Fruit fly (Drosophila melanogaster) whole organism, embryonic: ENCODE data around the gene CG17777.

Experiments
- Antp ChIP-seq: fragments of 200-800 bp; sonication (Bioruptor generic); optimal IDR thresholded peaks from 3 replicates; lab custom pipeline; 2016; ENCODE audit warnings: missing biosample characterization, missing genetic modification characterization
- Blimp-1 ChIP-seq: fragments of 200-800 bp; sonication (Bioruptor generic); optimal IDR thresholded peaks from 3 replicates; lab custom pipeline; 2018; ENCODE audit warnings: missing biosample characterization, missing genetic modification characterization, mild to moderate bottlenecking, moderate library complexity, missing genetic modification reagents
- CG10147 ChIP-seq: fragments of 200-800 bp; sonication (Bioruptor generic); optimal IDR thresholded peaks from 2 replicates; lab custom pipeline; 2019; ENCODE audit warnings: missing biosample characterization, mild to moderate bottlenecking, missing genetic modification characterization, moderate library complexity
- CG1024 ChIP-seq: fragments of 200-800 bp; sonication (Bioruptor generic); IDR thresholded peaks from 2 replicates; pipeline ENCODE4 v1.3.6; 2022; ENCODE audit warnings: missing biosample characterization, missing genetic modification characterization
- CG10366 ChIP-seq: fragments of 200-800 bp; sonication (Bioruptor generic); IDR thresholded peaks from 2 replicates; pipeline ENCODE4 v1.3.6; 2022; ENCODE audit warnings: missing biosample characterization, missing genetic modification characterization
- CG11504 ChIP-seq: fragments of 200-800 bp; sonication (Bioruptor generic); optimal IDR thresholded peaks from 3 replicates; lab custom pipeline; 2019; ENCODE audit warnings: missing biosample characterization, mild to moderate bottlenecking, missing genetic modification characterization, moderate library complexity
- CG11723 ChIP-seq: fragments of 200-800 bp; sonication (Bioruptor generic); optimal IDR thresholded peaks from 2 replicates; lab custom pipeline; 2017; ENCODE audit warnings: missing biosample characterization, mild to moderate bottlenecking, missing genetic modification characterization
- CG1603 ChIP-seq: fragments of 200-800 bp; sonication (Bioruptor generic); optimal IDR thresholded peaks from 2 replicates; lab custom pipeline; 2019; ENCODE audit warnings: missing biosample characterization, mild to moderate bottlenecking, missing genetic modification characterization, moderate library complexity
- CG18619 ChIP-seq: fragments of 200-800 bp; sonication (Bioruptor generic); optimal IDR thresholded peaks from 3 replicates; lab custom pipeline; 2017; ENCODE audit warnings: missing biosample characterization, mild to moderate bottlenecking, missing genetic modification characterization
- CG34376 ChIP-seq: fragments of 200-800 bp; sonication (Bioruptor generic); optimal IDR thresholded peaks from 2 replicates; lab custom pipeline; 2018; ENCODE audit warnings: missing biosample characterization, mild to moderate bottlenecking, missing genetic modification characterization
- CG4328 ChIP-seq: fragments of 200-800 bp; sonication (Bioruptor generic); optimal IDR thresholded peaks from 3 replicates; lab custom pipeline; 2017; ENCODE audit warnings: missing biosample characterization, missing genetic modification reagents, missing genetic modification characterization
- CG4707 ChIP-seq: fragments of 200-800 bp; sonication (Bioruptor generic); optimal IDR thresholded peaks from 2 replicates; lab custom pipeline; 2018; ENCODE audit warnings: missing biosample characterization, mild to moderate bottlenecking, missing genetic modification characterization, moderate library complexity
- CG6272 ChIP-seq: fragments of 200-800 bp; sonication (Bioruptor generic); IDR thresholded peaks from 2 replicates; pipeline ENCODE4 v1.3.6; 2022; ENCODE audit warnings: missing biosample characterization, missing genetic modification characterization
- CG6765 ChIP-seq: fragments of 200-800 bp; sonication (Bioruptor generic); optimal IDR thresholded peaks from 3 replicates; lab custom pipeline; 2017; ENCODE audit warnings: missing biosample characterization, mild to moderate bottlenecking, missing genetic modification characterization
- CG6813 ChIP-seq: fragments of 200-800 bp; sonication (Bioruptor generic); optimal IDR thresholded peaks from 2 replicates; lab custom pipeline; 2017; ENCODE audit warnings: missing biosample characterization, missing genetic modification characterization, mild to moderate bottlenecking, moderate library complexity, missing genetic modification reagents
- CG8388 ChIP-seq: fragments of 200-800 bp; sonication (Bioruptor generic); optimal IDR thresholded peaks from 2 replicates; lab custom pipeline; 2019; ENCODE audit warnings: missing biosample characterization, mild to moderate bottlenecking, missing genetic modification characterization, moderate library complexity
- CG8944 ChIP-seq: fragments of 200-800 bp; sonication (Bioruptor generic); optimal IDR thresholded peaks from 3 replicates; lab custom pipeline; 2016; ENCODE audit warnings: missing biosample characterization, missing genetic modification characterization
- CG9609 ChIP-seq: fragments of 200-800 bp; sonication (Bioruptor generic); optimal IDR thresholded peaks from 3 replicates; lab custom pipeline; 2016; ENCODE audit warnings: missing biosample characterization, missing genetic modification characterization
- CoRest ChIP-seq: fragments of 200-800 bp; sonication (Bioruptor generic); optimal IDR thresholded peaks from 3 replicates; lab custom pipeline; 2018; ENCODE audit warnings: missing biosample characterization, mild to moderate bottlenecking, missing genetic modification characterization, moderate library complexity
- Dref ChIP-seq: fragments of 200-800 bp; sonication (Bioruptor generic); IDR thresholded peaks from 2 replicates; pipeline ENCODE4 v1.3.6; 2022; ENCODE audit warnings: missing biosample characterization, missing genetic modification characterization
- Elba2 ChIP-seq: fragments of 200-800 bp; sonication (Bioruptor generic); optimal IDR thresholded peaks from 3 replicates; lab custom pipeline; 2016; ENCODE audit warnings: missing biosample characterization, missing genetic modification characterization
- HLH4C ChIP-seq: fragments of 200-800 bp; sonication (Bioruptor generic); IDR thresholded peaks from 3 replicates; pipeline ENCODE4 v1.3.6; 2022; ENCODE audit warnings: missing biosample characterization, missing genetic modification characterization; ENCODE audit not compliant: partially characterized antibody
- NC2β ChIP-seq: fragments of 200-800 bp; sonication (Bioruptor generic); optimal IDR thresholded peaks from 2 replicates; lab custom pipeline; 2016; ENCODE audit warnings: missing biosample characterization, missing genetic modification characterization
- Oli ChIP-seq: fragments of 200-800 bp; sonication (Bioruptor generic); optimal IDR thresholded peaks from 2 replicates; lab custom pipeline; 2018; ENCODE audit warnings: missing biosample characterization, mild to moderate bottlenecking, missing genetic modification characterization, moderate library complexity
- TFAM ChIP-seq: fragments of 200-800 bp; sonication (Bioruptor generic); optimal IDR thresholded peaks from 2 replicates; lab custom pipeline; 2017; ENCODE audit warnings: missing biosample characterization, missing genetic modification characterization, inconsistent platforms
- Vsx1 ChIP-seq: fragments of 200-800 bp; sonication (Bioruptor generic); optimal IDR thresholded peaks from 2 replicates; lab custom pipeline; 2017; ENCODE audit warnings: missing biosample characterization, mild to moderate bottlenecking, missing genetic modification characterization, missing genetic modification reagents
- ap ChIP-seq: fragments of 200-800 bp; sonication (Bioruptor generic); IDR thresholded peaks from 2 replicates; pipeline ENCODE4 v1.3.6; 2022; ENCODE audit warnings: missing biosample characterization, missing genetic modification characterization
- ato ChIP-seq: fragments of 200-800 bp; sonication (Bioruptor generic); IDR thresholded peaks from 2 replicates; pipeline ENCODE4 v1.3.6; 2022; ENCODE audit warnings: missing biosample characterization, missing genetic modification characterization; ENCODE audit not compliant: partially characterized antibody
- bcd ChIP-seq: fragments of 200-800 bp; sonication (Bioruptor generic); optimal IDR thresholded peaks from 2 replicates; lab custom pipeline; 2017; ENCODE audit warnings: missing biosample characterization, mild to moderate bottlenecking, missing genetic modification characterization
- esg ChIP-seq: fragments of 200-800 bp; sonication (Bioruptor generic); conservative IDR thresholded peaks from 2 replicates; pipeline ENCODE4 v1.3.6; 2022; ENCODE audit warnings: missing biosample characterization, missing genetic modification characterization
- eyg ChIP-seq: fragments of 200-800 bp; sonication (Bioruptor generic); optimal IDR thresholded peaks from 3 replicates; lab custom pipeline; 2016; ENCODE audit warnings: missing biosample characterization, missing genetic modification characterization
- fu2 ChIP-seq: fragments of 200-800 bp; sonication (Bioruptor generic); optimal IDR thresholded peaks from 2 replicates; lab custom pipeline; 2016; ENCODE audit warnings: missing biosample characterization, missing genetic modification characterization
- gcm ChIP-seq: fragments of 200-800 bp; sonication (Bioruptor generic); optimal IDR thresholded peaks from 2 replicates; lab custom pipeline; 2019; ENCODE audit warnings: missing biosample characterization, mild to moderate bottlenecking, missing genetic modification characterization, moderate library complexity
- hb ChIP-seq: fragments of 200-800 bp; sonication (Bioruptor generic); IDR thresholded peaks from 3 replicates; pipeline ENCODE4 v1.3.6; 2022; ENCODE audit warnings: missing biosample characterization, missing genetic modification characterization; ENCODE audit not compliant: partially characterized antibody
- klu ChIP-seq: fragments of 200-800 bp; sonication (Bioruptor generic); IDR thresholded peaks from 2 replicates; pipeline ENCODE4 v1.3.6; 2022; ENCODE audit warnings: missing biosample characterization, missing genetic modification characterization
- nau ChIP-seq: fragments of 200-800 bp; sonication (Bioruptor generic); optimal IDR thresholded peaks from 3 replicates; lab custom pipeline; 2017; ENCODE audit warnings: missing biosample characterization, mild to moderate bottlenecking, missing genetic modification characterization, missing genetic modification reagents
- oc ChIP-seq: fragments of 200-800 bp; sonication (Bioruptor generic); optimal IDR thresholded peaks from 2 replicates; lab custom pipeline; 2018; ENCODE audit warnings: missing biosample characterization, mild to moderate bottlenecking, missing genetic modification characterization, moderate library complexity
- p53 ChIP-seq: fragments of 200-800 bp; sonication (Bioruptor generic); optimal IDR thresholded peaks from 2 replicates; lab custom pipeline; 2016; ENCODE audit warnings: missing biosample characterization, missing genetic modification characterization
- pfk ChIP-seq: fragments of 200-800 bp; sonication (Bioruptor generic); optimal IDR thresholded peaks from 2 replicates; lab custom pipeline; 2018; ENCODE audit warnings: missing biosample characterization, mild to moderate bottlenecking, missing genetic modification characterization, moderate library complexity
- scrt ChIP-seq: fragments of 200-800 bp; sonication (Bioruptor generic); optimal IDR thresholded peaks from 2 replicates; lab custom pipeline; 2018; ENCODE audit warnings: missing biosample characterization, mild to moderate bottlenecking, missing genetic modification characterization, moderate library complexity
- slbo ChIP-seq: fragments of 200-800 bp; sonication (Bioruptor generic); IDR thresholded peaks from 2 replicates; pipeline ENCODE4 v1.3.6; 2022; ENCODE audit warnings: missing biosample characterization, missing genetic modification characterization
- slp2 ChIP-seq: fragments of 200-800 bp; sonication (Bioruptor generic); optimal IDR thresholded peaks from 2 replicates; lab custom pipeline; 2016; ENCODE audit warnings: missing biosample characterization, missing genetic modification characterization
- so ChIP-seq: fragments of 200-800 bp; sonication (Bioruptor generic); IDR thresholded peaks from 3 replicates; pipeline ENCODE4 v1.3.6; 2022; ENCODE audit warnings: missing biosample characterization, missing genetic modification characterization
- stc ChIP-seq: fragments of 200-800 bp; sonication (Bioruptor generic); IDR thresholded peaks from 2 replicates; pipeline ENCODE4 v1.3.6; 2022; ENCODE audit warnings: missing biosample characterization, missing genetic modification characterization
- ttk ChIP-seq: fragments of 200-800 bp; sonication (Bioruptor generic); IDR thresholded peaks from 2 replicates; pipeline ENCODE4 v2.1.2; 2022; ENCODE audit warnings: missing biosample characterization, missing genetic modification characterization
- unpg ChIP-seq: fragments of 200-800 bp; sonication (Bioruptor generic); optimal IDR thresholded peaks from 3 replicates; lab custom pipeline; 2018; ENCODE audit warnings: missing biosample characterization, mild to moderate bottlenecking, missing genetic modification characterization, moderate library complexity
- usp ChIP-seq: fragments of >200 bp; optimal IDR thresholded peaks from 2 replicates; lab custom pipeline; 2017; ENCODE audit warnings: missing biosample characterization, missing genetic modification characterization
- wdn ChIP-seq: fragments of 200-800 bp; sonication (Bioruptor generic); IDR thresholded peaks from 2 replicates; pipeline ENCODE4 v1.3.6; 2022; ENCODE audit warnings: missing biosample characterization, missing genetic modification characterization
- zfh2 ChIP-seq: fragments of 200-800 bp; sonication (Bioruptor generic); optimal IDR thresholded peaks from 2 replicates; lab custom pipeline; 2016; ENCODE audit warnings: missing biosample characterization, missing genetic modification characterization

The CG17777 gene

dm6 chrX:2137587-2138341 lies 48.9 kb upstream of the CG17777 start (continued):
- TF ChIP-seq CG1603 (tag; lab: Kevin White, UChicago): peak; percentile 94
- peak; percentile 93 for TF ChIP-seq fu2 (GFP tag; lab: Kevin White, UChicago)
- TF ChIP-seq slp2 (GFP tag; lab: Kevin White, UChicago): peak; percentile 85
- peak; percentile 69; the same call in 2 of the 3 replicates for TF ChIP-seq HLH4C
- peak; percentile 99 for TF ChIP-seq oc (tag; lab: Kevin White, UChicago)
- peak; percentile 99 for TF ChIP-seq CG10147 (GFP tag; lab: Kevin White, UChicago)
- TF ChIP-seq Elba2: peak; percentile 91
- peak; percentile 93 for TF ChIP-seq NC2β (GFP tag; lab: Kevin White, UChicago)
- no peak for TF ChIP-seq usp (GFP tag; lab: Kevin White, UChicago)
- peak; percentile 79 for TF ChIP-seq hb
- peak; percentile 99 for TF ChIP-seq CG18619 (GFP tag; lab: Kevin White, UChicago)
- peak; percentile 97 for TF ChIP-seq CG4707 (GFP tag; lab: Kevin White, UChicago)
- TF ChIP-seq CG8944: peak; percentile 78
- TF ChIP-seq CG11504 (tag; lab: Kevin White, UChicago): peak; percentile 98
- TF ChIP-seq unpg (GFP tag; lab: Kevin White, UChicago): peak; percentile 100
- TF ChIP-seq esg (GFP tag; lab: Robert Waterston, UW): peak; percentile 99
- peak; percentile 99 for TF ChIP-seq Oli
- peak; percentile 98 for TF ChIP-seq scrt
- peak; percentile 85 for TF ChIP-seq Antp (GFP tag; lab: Kevin White, UChicago)
- peak; percentile 99 for TF ChIP-seq CG4328
- TF ChIP-seq CG11723 (GFP tag; lab: Kevin White, UChicago): peak; percentile 99
- peak; percentile 97 for TF ChIP-seq CG10366
- TF ChIP-seq TFAM: peak; percentile 96
- TF ChIP-seq nau: peak; percentile 98
- peak; percentile 99 for TF ChIP-seq CG6765 (GFP tag; lab: Kevin White, UChicago)
- TF ChIP-seq so (GFP tag; lab: Robert Waterston, UW): peak; percentile 99
- peak; percentile 99 for TF ChIP-seq slbo
- peak; percentile 99 for TF ChIP-seq CG8388 (GFP tag; lab: Kevin White, UChicago)
- peak; percentile 61 for TF ChIP-seq ato (GFP tag; lab: Robert Waterston, UW)
- TF ChIP-seq CoRest (tag; lab: Kevin White, UChicago): peak; percentile 100
- TF ChIP-seq p53 (GFP tag; lab: Kevin White, UChicago): peak; percentile 73
- TF ChIP-seq eyg (GFP tag; lab: Kevin White, UChicago): peak; percentile 55
- peak; percentile 42 for TF ChIP-seq Dref
- peak; percentile 99 for TF ChIP-seq stc (GFP tag; lab: Robert Waterston, UW)
- TF ChIP-seq pfk: peak; percentile 75
- peak; percentile 98 for TF ChIP-seq ttk (GFP tag; lab: Robert Waterston, UW)
- peak; percentile 99 for TF ChIP-seq bcd (GFP tag; lab: Kevin White, UChicago)
- peak; percentile 97 for TF ChIP-seq Vsx1 (GFP tag; lab: Kevin White, UChicago)
- peak; percentile 98 for TF ChIP-seq klu (GFP tag; lab: Robert Waterston, UW)
- peak; percentile 98 for TF ChIP-seq wdn (GFP tag; lab: Robert Waterston, UW)
- TF ChIP-seq ap (GFP tag; lab: Robert Waterston, UW): peak; percentile 98
- TF ChIP-seq CG9609 (GFP tag; lab: Kevin White, UChicago): peak; percentile 91
- peak; percentile 99 for TF ChIP-seq gcm
- peak; percentile 97 for TF ChIP-seq CG6272
- TF ChIP-seq CG1024 (GFP tag; lab: Robert Waterston, UW): peak; percentile 93
- peak; percentile 98 for TF ChIP-seq Blimp-1 (GFP tag; lab: Kevin White, UChicago)
- peak; percentile 94 for TF ChIP-seq zfh2 (GFP tag; lab: Kevin White, UChicago)
- TF ChIP-seq CG34376 (GFP tag; lab: Kevin White, UChicago): peak; percentile 99
- peak; percentile 99 for TF ChIP-seq CG6813
